Fruit fly (Drosophila melanogaster): ENCODE measurements around the gene Nuf2.

Nuf2 gene

dm6 chr2L:7039342-7039684 is 26.3 kb downstream of the Nuf2 start (continued):
- TF ChIP-seq CG11695 (GFP tag; IDR thresholded peaks at IDR 0.05) (peak; percentile 76), CG6654 (GFP tag; optimal IDR thresholded peaks at IDR 0.05) (no peak), CG1603 (tag; optimal IDR thresholded peaks at IDR 0.05) (peak; percentile 43), prd (optimal IDR thresholded peaks at IDR 0.05) (no peak), prd (GFP tag; IDR thresholded peaks at IDR 0.05) (peak; percentile 76), ems (GFP tag; optimal IDR thresholded peaks at IDR 0.05) (peak; percentile 37), disco-r (GFP tag; optimal IDR thresholded peaks at IDR 0.05) (peak; percentile 6), lmd (GFP tag; IDR thresholded peaks at IDR 0.05) (peak; percentile 60), CG31441 (GFP tag; IDR thresholded peaks at IDR 0.05) (peak; percentile 59), CG10959 (GFP tag; IDR thresholded peaks at IDR 0.05) (0 out of 2 replicates have a peak, but pooled peaks have one; percentile 35), CG18262 (tag; optimal IDR thresholded peaks at IDR 0.05) (peak; percentile 54), Chrac-16 (GFP tag; optimal IDR thresholded peaks at IDR 0.05) (peak; percentile 51), insv (GFP tag; optimal IDR thresholded peaks at IDR 0.05) (no peak), p53 (GFP tag; optimal IDR thresholded peaks at IDR 0.05) (peak; percentile 5), pan (optimal IDR thresholded peaks at IDR 0.05) (no peak), pan (GFP tag; optimal IDR thresholded peaks at IDR 0.05 in 1 of 2, IDR thresholded peaks at IDR 0.05 in 1 of 2) (peak in 1 of 2 experiments; percentile 67), Dp (GFP tag; optimal IDR thresholded peaks at IDR 0.05) (no peak), seq (GFP tag; IDR thresholded peaks at IDR 0.05) (peak; percentile 49; the same call in 1 of the 2 replicates), CG1647 (GFP tag; optimal IDR thresholded peaks at IDR 0.05) (no peak), bab2 (GFP tag; optimal IDR thresholded peaks at IDR 0.05) (peak; percentile 31), CG15479 (GFP tag; optimal IDR thresholded peaks at IDR 0.05) (no peak), danr (GFP tag; IDR thresholded peaks at IDR 0.05) (peak; percentile 55; the same call in 1 of the 2 replicates), CG12659 (GFP tag; optimal IDR thresholded peaks at IDR 0.05) (peak; percentile 32), trem (tag; optimal IDR thresholded peaks at IDR 0.05) (peak; percentile 17), gcm (GFP tag; optimal IDR thresholded peaks at IDR 0.05) (peak; percentile 12), CG12155 (GFP tag; optimal IDR thresholded peaks at IDR 0.05) (peak; percentile 58), CG6813 (GFP tag; optimal IDR thresholded peaks at IDR 0.05) (peak; percentile 35), HmgD (GFP tag; optimal IDR thresholded peaks at IDR 0.05) (no peak), GATAe (GFP tag; conservative IDR thresholded peaks at IDR 0.05) (no peak), fd96Cb (tag; optimal IDR thresholded peaks at IDR 0.05) (peak; percentile 43), CG2712 (tag; optimal IDR thresholded peaks at IDR 0.05) (peak; percentile 53), YL-1 (GFP tag; optimal IDR thresholded peaks at IDR 0.05) (no peak), CG10267 (tag; optimal IDR thresholded peaks at IDR 0.05) (peak; percentile 31), gem (tag; optimal IDR thresholded peaks at IDR 0.05) (peak; percentile 79), Dbx (GFP tag; IDR thresholded peaks at IDR 0.05) (peak; percentile 31; the same call in 1 of the 3 replicates), Abd-B (GFP tag; optimal IDR thresholded peaks at IDR 0.05) (peak; percentile 72), CG1233 (GFP tag; optimal IDR thresholded peaks at IDR 0.05) (peak; percentile 8), Drgx (GFP tag; IDR thresholded peaks at IDR 0.05) (peak; percentile 54), CG4820 (GFP tag; optimal IDR thresholded peaks at IDR 0.05) (peak; percentile 45), CG12104 (GFP tag; optimal IDR thresholded peaks at IDR 0.05) (peak; percentile 58), CG8281 (tag; optimal IDR thresholded peaks at IDR 0.05) (no peak), CG4730 (GFP tag; IDR thresholded peaks at IDR 0.05) (0 out of 2 replicates have a peak, but pooled peaks have one; percentile 44), run (tag; optimal IDR thresholded peaks at IDR 0.05) (peak; percentile 19), her (GFP tag; optimal IDR thresholded peaks at IDR 0.05) (peak; percentile 27), CG11093 (GFP tag; IDR thresholded peaks at IDR 0.05) (no peak), CG11247 (GFP tag; IDR thresholded peaks at IDR 0.05) (peak; percentile 62), CG2678 (tag; optimal IDR thresholded peaks at IDR 0.05) (peak; percentile 68), lola (GFP tag; optimal IDR thresholded peaks at IDR 0.05) (peak in 1 of 3 experiments; percentile 41), CG16863 (GFP tag; optimal IDR thresholded peaks at IDR 0.05) (peak; percentile 19), MBD-R2 (GFP tag; IDR thresholded peaks at IDR 0.05) (peak; percentile 36; the same call in 1 of the 2 replicates), CG32772 (GFP tag; IDR thresholded peaks at IDR 0.05) (peak; percentile 62)

Data from whole organism, embryonic.